Fruit fly (Drosophila melanogaster) whole organism: ENCODE results near the gene jumu.

Source experiments
- CG8478 ChIP-seq: fragments of >200 bp; optimal IDR thresholded peaks from 2 replicates; lab custom pipeline; 2018; ENCODE audit warnings: inconsistent platforms
- Dll ChIP-seq: fragments of >200 bp; optimal IDR thresholded peaks from 2 replicates; lab custom pipeline; 2017
- EcR ChIP-seq, 2 experiments: fragments of >200 bp; optimal IDR thresholded peaks; 2 replicates each; lab custom pipeline; 2017; ENCODE audit warnings: missing biosample characterization in 2 of 2, missing genetic modification characterization in 2 of 2, missing genetic modification reagents in 2 of 2
- pan ChIP-seq: fragments of >200 bp; optimal IDR thresholded peaks from 2 replicates; lab custom pipeline; 2017
- psq ChIP-seq: fragments of >200 bp; optimal IDR thresholded peaks from 2 replicates; lab custom pipeline; 2017
- usp ChIP-seq: fragments of >200 bp; optimal IDR thresholded peaks from 2 replicates; lab custom pipeline; 2017; ENCODE audit warnings: missing biosample characterization, missing genetic modification characterization, mixed read lengths

dm6 chr3R:10390914-10391377 is 41.0 kb downstream of the jumu start:
- TF ChIP-seq pan (lab: Kevin White, UChicago) (no peak), usp (no peak), CG8478 (lab: Kevin White, UChicago) (no peak), Dll (lab: Kevin White, UChicago) (no peak), EcR (GFP tag; optimal IDR thresholded peaks at IDR 0.05; lab: Kevin White, UChicago) (no peak), psq (lab: Kevin White, UChicago) (no peak)
